Worm (Caenorhabditis elegans) whole organism, L3 larva: ENCODE data around the gene snpc-3.1.

Experiments used
- R02D3.7 ChIP-seq: fragments of 150-350 bp; optimal IDR thresholded peaks from 2 replicates; lab custom pipeline; 2014; ENCODE audit warnings: missing biosample characterization, missing genetic modification characterization
- aly-2 ChIP-seq: fragments of 150-350 bp; optimal IDR thresholded peaks from 2 replicates; lab custom pipeline; 2014; ENCODE audit warnings: missing biosample characterization, missing genetic modification characterization
- egl-27 ChIP-seq: sonication (generic microtip); optimal IDR thresholded peaks from 4 replicates; lab custom pipeline; 2017; ENCODE audit warnings: missing biosample characterization, missing genetic modification reagents, missing genetic modification characterization
- egl-5 ChIP-seq: fragments of 150-350 bp; optimal IDR thresholded peaks from 2 replicates; lab custom pipeline; 2017; ENCODE audit warnings: missing biosample characterization, missing genetic modification reagents, missing genetic modification characterization, inconsistent platforms
- elt-3 ChIP-seq, 3 experiments: fragments of 150-350 bp in 1 of 3; sonication (generic microtip) in 2 of 3; optimal IDR thresholded peaks; 2 replicates in 2 of 3; 4 replicates in 1 of 3; lab custom pipeline; 2014 to 2017; ENCODE audit warnings: missing biosample characterization in 3 of 3, missing genetic modification characterization in 3 of 3
- eor-1 ChIP-seq, 2 experiments: fragments of 150-350 bp; optimal IDR thresholded peaks; 2 replicates each; lab custom pipeline; 2014 to 2018; ENCODE audit warnings: missing biosample characterization in 2 of 2, missing genetic modification characterization in 2 of 2
- fkh-2 ChIP-seq: fragments of 150-350 bp; optimal IDR thresholded peaks from 2 replicates; lab custom pipeline; 2014; ENCODE audit warnings: missing biosample characterization, missing genetic modification reagents, missing genetic modification characterization
- hmg-11 ChIP-seq: sonication (generic microtip); optimal IDR thresholded peaks from 2 replicates; lab custom pipeline; 2016; ENCODE audit warnings: missing genetic modification characterization, missing compliant biosample characterization
- mdl-1 ChIP-seq: fragments of 150-350 bp; optimal IDR thresholded peaks from 2 replicates; lab custom pipeline; 2014; ENCODE audit warnings: missing biosample characterization, missing genetic modification characterization
- mml-1 ChIP-seq: fragments of 150-350 bp; sonication (generic microtip); optimal IDR thresholded peaks from 3 replicates; lab custom pipeline; 2014; ENCODE audit warnings: missing biosample characterization, missing genetic modification characterization
- nhr-11 ChIP-seq: fragments of 150-350 bp; optimal IDR thresholded peaks from 2 replicates; lab custom pipeline; 2014; ENCODE audit warnings: missing biosample characterization, missing genetic modification characterization
- nhr-25 ChIP-seq: sonication (generic microtip); optimal IDR thresholded peaks from 2 replicates; lab custom pipeline; 2017; ENCODE audit warnings: missing biosample characterization, missing genetic modification characterization
- nhr-77 ChIP-seq: fragments of 150-350 bp; optimal IDR thresholded peaks from 2 replicates; lab custom pipeline; 2014; ENCODE audit warnings: missing biosample characterization, missing genetic modification characterization
- pqm-1 ChIP-seq: fragments of 150-350 bp; optimal IDR thresholded peaks from 2 replicates; lab custom pipeline; 2017; ENCODE audit warnings: missing biosample characterization, missing genetic modification characterization, inconsistent platforms
- sea-2 ChIP-seq: fragments of 150-350 bp; sonication (generic microtip); optimal IDR thresholded peaks from 4 replicates; lab custom pipeline; 2014; ENCODE audit warnings: missing biosample characterization, missing genetic modification reagents, missing genetic modification characterization
- skn-1 ChIP-seq: fragments of 150-350 bp; optimal IDR thresholded peaks from 2 replicates; lab custom pipeline; 2014; ENCODE audit warnings: missing biosample characterization, missing genetic modification characterization
- snpc-4 ChIP-seq: fragments of 150-350 bp; optimal IDR thresholded peaks from 2 replicates; lab custom pipeline; 2014; ENCODE audit warnings: missing biosample characterization, missing genetic modification characterization
- tbx-2 ChIP-seq: sonication (generic microtip); optimal IDR thresholded peaks from 2 replicates; lab custom pipeline; 2016; ENCODE audit warnings: mild to moderate bottlenecking, missing genetic modification characterization, missing compliant biosample characterization
- unc-39 ChIP-seq: sonication (generic microtip); optimal IDR thresholded peaks from 4 replicates; lab custom pipeline; 2017; ENCODE audit warnings: missing biosample characterization, missing genetic modification characterization
- unc-62 ChIP-seq: fragments of 150-350 bp; sonication (generic microtip); optimal IDR thresholded peaks from 4 replicates; lab custom pipeline; 2014; ENCODE audit warnings: missing biosample characterization, missing genetic modification reagents, missing genetic modification characterization
- ztf-11 ChIP-seq: fragments of 150-350 bp; optimal IDR thresholded peaks from 2 replicates; lab custom pipeline; 2014; ENCODE audit warnings: missing biosample characterization, missing genetic modification characterization

Gene snpc-3.1

DNA sequence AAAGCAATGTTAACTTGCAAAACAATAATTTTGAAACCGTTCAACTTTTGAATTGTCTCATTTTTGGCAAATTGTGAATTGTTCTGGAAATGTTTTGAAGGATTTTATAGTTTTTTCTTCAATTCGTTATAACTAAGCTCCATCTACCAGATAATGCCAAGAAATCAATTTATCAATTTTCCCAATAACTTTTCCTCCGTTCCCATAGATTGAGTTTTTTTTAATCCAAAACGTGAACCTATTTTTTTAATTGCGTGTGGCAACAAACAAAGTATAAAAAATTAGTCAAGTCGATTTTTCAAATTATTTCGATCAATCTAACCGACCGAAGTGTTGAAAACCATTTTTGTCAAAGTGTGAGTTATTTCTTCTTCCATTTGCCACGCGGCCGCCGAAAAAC, 33.4 kb downstream of the snpc-3.1 start, which contains the start of gene Y4C6A.4:
Y4C6A.4 (plus strand) TSS at position 301 of the 400 bp plus-strand sequence.
- TF ChIP-seq elt-3 (tag; optimal IDR thresholded peaks at IDR 0.05; lab: Kevin White, UChicago) (no peak), nhr-77 (tag; lab: Kevin White, UChicago) (no peak), egl-5 (tag; lab: Kevin White, UChicago) (no peak), unc-39 (no peak), fkh-2 (no peak), egl-27 (no peak), R02D3.7 (tag; lab: Kevin White, UChicago) (no peak), skn-1 (tag; lab: Kevin White, UChicago) (no peak), eor-1 (tag; optimal IDR thresholded peaks at IDR 0.05; lab: Kevin White, UChicago) (no peak), snpc-4 (no peak)

ce11 chrIV:5438705-5439104, 47.4 kb downstream of the snpc-3.1 start, which contains the start of gene mgl-3:
Gene mgl-3 (plus strand): TSS chrIV:5439005.
- TF ChIP-seq unc-62 (GFP tag; lab: Kevin White, UChicago) (no peak), ztf-11 (tag; lab: Kevin White, UChicago) (no peak), mml-1 (tag; lab: Kevin White, UChicago) (no peak), aly-2 (no peak), R02D3.7 (tag; lab: Kevin White, UChicago) (no peak), elt-3 (tag; optimal IDR thresholded peaks at IDR 0.05; lab: Kevin White, UChicago) (no peak), mdl-1 (no peak), nhr-25 (tag; lab: Kevin White, UChicago) (no peak), hmg-11 (tag; lab: Kevin White, UChicago) (no peak), nhr-11 (tag; lab: Kevin White, UChicago) (no peak), sea-2 (GFP tag; lab: Kevin White, UChicago) (no peak), pqm-1 (tag; lab: Kevin White, UChicago) (no peak), snpc-4 (no peak), eor-1 (tag; optimal IDR thresholded peaks at IDR 0.05; lab: Kevin White, UChicago) (no peak), tbx-2 (tag; lab: Kevin White, UChicago) (no peak), skn-1 (tag; lab: Kevin White, UChicago) (no peak)
- TF ChIP-seq, all 47 proteins: peak for 0
